Worm (Caenorhabditis elegans): Measurements from ENCODE around the gene lyst-1.

The lyst-1 gene

ce11 chrX:12171631-12172348, 30.8 kb upstream of the lyst-1 start, which contains the start of gene F57G12.1 (continued):
- TF ChIP-seq nhr-80 (tag; optimal IDR thresholded peaks at IDR 0.05) (peak; percentile 51), lsy-27 (tag; optimal IDR thresholded peaks at IDR 0.05; ENCODE audit: borderline replicate concordance, insufficient read depth) (peak; percentile 24), K12H6.12 (tag; optimal IDR thresholded peaks at IDR 0.05) (peak; percentile 91), snpc-1.1 (tag; optimal IDR thresholded peaks at IDR 0.05; ENCODE audit: insufficient read depth) (no peak), Y67H2A.10 (GFP tag; conservative IDR thresholded peaks at IDR 0.05) (no peak), madf-10 (tag; optimal IDR thresholded peaks at IDR 0.05) (no peak), lin-35 (GFP tag; optimal IDR thresholded peaks at IDR 0.05) (peak in 1 of 3 experiments; percentile 29), rec-8 (tag; optimal IDR thresholded peaks at IDR 0.05) (no peak), atf-7 (tag; optimal IDR thresholded peaks at IDR 0.05) (no peak), F49E8.2 (tag; optimal IDR thresholded peaks at IDR 0.05; ENCODE audit: insufficient read depth) (no peak), snpc-3.4 (tag; optimal IDR thresholded peaks at IDR 0.05) (no peak), C17E4.6 (GFP tag; IDR thresholded peaks at IDR 0.05) (no peak), him-1 (tag; optimal IDR thresholded peaks at IDR 0.05) (no peak), hmg-20 (GFP tag; IDR thresholded peaks at IDR 0.05) (no peak), gei-17 (GFP tag; optimal IDR thresholded peaks at IDR 0.05) (peak; percentile 77), snpc-4 (GFP tag; optimal IDR thresholded peaks at IDR 0.05) (no peak), snpc-4 (tag; optimal IDR thresholded peaks at IDR 0.05) (peak in 1 of 4 experiments; percentile 50), repo-1 (tag; optimal IDR thresholded peaks at IDR 0.05) (peak; percentile 28), ama-1 (optimal IDR thresholded peaks at IDR 0.05) (no peak), ama-1 (GFP tag; optimal IDR thresholded peaks at IDR 0.05) (no peak), let-607 (tag; optimal IDR thresholded peaks at IDR 0.05) (no peak), chd-7 (tag; optimal IDR thresholded peaks at IDR 0.05) (peak; percentile 76), dox-1 (GFP tag; IDR thresholded peaks at IDR 0.05) (peak; percentile 65; the same call in 1 of the 2 replicates), K11D2.4 (GFP tag; IDR thresholded peaks at IDR 0.05) (peak; percentile 57; the same call in 1 of the 2 replicates), madf-8 (GFP tag; conservative IDR thresholded peaks at IDR 0.05) (no peak), zim-3 (tag; optimal IDR thresholded peaks at IDR 0.05) (no peak), F55B11.4 (tag; optimal IDR thresholded peaks at IDR 0.05; ENCODE audit: borderline replicate concordance, insufficient read depth) (no peak), pha-4 (tag; optimal IDR thresholded peaks at IDR 0.05) (no peak), Y53G8AR.9 (GFP tag; conservative IDR thresholded peaks at IDR 0.05) (no peak), Y53F4B.3 (GFP tag; IDR thresholded peaks at IDR 0.05) (no peak), ztf-25 (GFP tag; IDR thresholded peaks at IDR 0.05) (no peak), efl-1 (GFP tag; optimal IDR thresholded peaks at IDR 0.05) (no peak), nhr-120 (GFP tag; IDR thresholded peaks at IDR 0.05) (no peak), F33H1.4 (GFP tag; IDR thresholded peaks at IDR 0.05) (no peak), let-526 (GFP tag; IDR thresholded peaks at IDR 0.05) (no peak), egrh-3 (GFP tag; IDR thresholded peaks at IDR 0.05) (peak; percentile 89), attf-5 (GFP tag; optimal IDR thresholded peaks at IDR 0.05) (peak; percentile 60), lir-1 (GFP tag; conservative IDR thresholded peaks at IDR 0.05) (no peak), ztf-6 (GFP tag; IDR thresholded peaks at IDR 0.05) (no peak), hsf-1 (GFP tag; IDR thresholded peaks at IDR 0.05) (no peak), mxl-1 (tag; optimal IDR thresholded peaks at IDR 0.05) (no peak), mcd-1 (GFP tag; IDR thresholded peaks at IDR 0.05) (peak; percentile 57), akir-1 (GFP tag; optimal IDR thresholded peaks at IDR 0.05) (no peak), die-1 (tag; optimal IDR thresholded peaks at IDR 0.05) (peak; percentile 37), lin-26 (GFP tag; IDR thresholded peaks at IDR 0.05) (no peak), zfh-2 (GFP tag; conservative IDR thresholded peaks at IDR 0.05) (peak; percentile 99), T26A5.8 (tag; optimal IDR thresholded peaks at IDR 0.05) (no peak)
